Worm (Caenorhabditis elegans) whole organism, mixed stage, embryonic: Measurements from ENCODE around the gene ddo-2.

Source experiments
- M03D4.4 ChIP-seq: sonication (generic microtip); optimal IDR thresholded peaks from 2 replicates; lab custom pipeline; 2017; ENCODE audit warnings: mild to moderate bottlenecking, missing genetic modification characterization, missing compliant biosample characterization
- blmp-1 ChIP-seq: fragments of 150-350 bp; optimal IDR thresholded peaks from 2 replicates; lab custom pipeline; 2014; ENCODE audit warnings: missing biosample characterization, missing genetic modification characterization
- ceh-39 ChIP-seq: fragments of 150-350 bp; optimal IDR thresholded peaks from 2 replicates; lab custom pipeline; 2014; ENCODE audit warnings: missing biosample characterization, missing genetic modification characterization
- ceh-43 ChIP-seq: fragments of 200-800 bp; sonication (Bioruptor generic); optimal IDR thresholded peaks from 2 replicates; lab custom pipeline; 2018; ENCODE audit warnings: mild to moderate bottlenecking, missing genetic modification characterization, moderate library complexity, missing compliant biosample characterization
- ceh-83 ChIP-seq: fragments of 200-800 bp; sonication (Bioruptor generic); optimal IDR thresholded peaks from 2 replicates; lab custom pipeline; 2018; ENCODE audit warnings: mild to moderate bottlenecking, missing genetic modification characterization, missing compliant biosample characterization
- ces-1 ChIP-seq: fragments of 150-350 bp; optimal IDR thresholded peaks from 2 replicates; lab custom pipeline; 2014; ENCODE audit warnings: missing biosample characterization, missing genetic modification reagents, missing genetic modification characterization
- cnd-1 ChIP-seq: fragments of 200-800 bp; sonication (Bioruptor generic); optimal IDR thresholded peaks from 2 replicates; lab custom pipeline; 2018; ENCODE audit warnings: mild to moderate bottlenecking, missing genetic modification characterization, missing compliant biosample characterization
- drap-1 ChIP-seq: fragments of 200-800 bp; sonication (Bioruptor generic); optimal IDR thresholded peaks from 3 replicates; lab custom pipeline; 2018; ENCODE audit warnings: mild to moderate bottlenecking, missing genetic modification characterization, missing compliant biosample characterization
- elt-1 ChIP-seq: sonication (generic microtip); optimal IDR thresholded peaks from 2 replicates; lab custom pipeline; 2017; ENCODE audit warnings: missing genetic modification characterization, mild to moderate bottlenecking, missing compliant biosample characterization, antibody characterized with exemption, moderate library complexity, borderline replicate concordance; ENCODE audit not compliant: insufficient read depth
- flh-1 ChIP-seq: fragments of 200-800 bp; sonication (Bioruptor generic); optimal IDR thresholded peaks from 2 replicates; lab custom pipeline; 2018; ENCODE audit warnings: mild to moderate bottlenecking, missing genetic modification characterization, moderate library complexity, missing compliant biosample characterization
- hlh-1 ChIP-seq: fragments of 150-350 bp; optimal IDR thresholded peaks from 2 replicates; lab custom pipeline; 2014; ENCODE audit warnings: missing biosample characterization, missing genetic modification reagents, missing genetic modification characterization
- lin-13 ChIP-seq: fragments of 150-350 bp; optimal IDR thresholded peaks from 2 replicates; lab custom pipeline; 2014; ENCODE audit warnings: missing biosample characterization, missing genetic modification characterization
- lin-32 ChIP-seq: fragments of 200-800 bp; sonication (Bioruptor generic); optimal IDR thresholded peaks from 2 replicates; lab custom pipeline; 2018; ENCODE audit warnings: mild to moderate bottlenecking, missing genetic modification characterization, missing compliant biosample characterization
- lsy-2 ChIP-seq: fragments of 150-350 bp; optimal IDR thresholded peaks from 2 replicates; lab custom pipeline; 2014; ENCODE audit warnings: missing biosample characterization, missing genetic modification characterization
- mab-5 ChIP-seq: fragments of 150-350 bp; optimal IDR thresholded peaks from 2 replicates; lab custom pipeline; 2014; ENCODE audit warnings: missing biosample characterization, missing genetic modification characterization
- mep-1 ChIP-seq: fragments of 150-350 bp; optimal IDR thresholded peaks from 2 replicates; lab custom pipeline; 2017; ENCODE audit warnings: missing biosample characterization, missing genetic modification reagents, missing genetic modification characterization, inconsistent platforms
- mls-2 ChIP-seq: sonication (generic microtip); optimal IDR thresholded peaks from 2 replicates; lab custom pipeline; 2016; ENCODE audit warnings: mild to moderate bottlenecking, missing genetic modification characterization, moderate library complexity, missing compliant biosample characterization
- nhr-12 ChIP-seq: fragments of 150-350 bp; optimal IDR thresholded peaks from 2 replicates; lab custom pipeline; 2014; ENCODE audit warnings: missing biosample characterization, missing genetic modification characterization
- nhr-2 ChIP-seq: fragments of 150-350 bp; optimal IDR thresholded peaks from 2 replicates; lab custom pipeline; 2014; ENCODE audit warnings: missing biosample characterization, missing genetic modification characterization
- nhr-28 ChIP-seq: fragments of 150-350 bp; optimal IDR thresholded peaks from 2 replicates; lab custom pipeline; 2014; ENCODE audit warnings: missing biosample characterization, missing genetic modification characterization
- nhr-76 ChIP-seq: sonication (generic microtip); optimal IDR thresholded peaks from 2 replicates; lab custom pipeline; 2017; ENCODE audit warnings: missing biosample characterization, missing genetic modification characterization
- pha-4 ChIP-seq: fragments of 150-350 bp; optimal IDR thresholded peaks from 2 replicates; lab custom pipeline; 2018; ENCODE audit warnings: missing biosample characterization, missing genetic modification reagents, missing genetic modification characterization
- sem-2 ChIP-seq: fragments of 200-800 bp; sonication (Bioruptor generic); optimal IDR thresholded peaks from 2 replicates; lab custom pipeline; 2018; ENCODE audit warnings: mild to moderate bottlenecking, missing genetic modification characterization, missing compliant biosample characterization
- snpc-4 ChIP-seq: fragments of 150-350 bp; optimal IDR thresholded peaks from 2 replicates; lab custom pipeline; 2014; ENCODE audit warnings: missing biosample characterization, missing genetic modification characterization
- sptf-1 ChIP-seq: sonication (generic microtip); optimal IDR thresholded peaks from 2 replicates; lab custom pipeline; 2017; ENCODE audit warnings: mild to moderate bottlenecking, missing genetic modification characterization, moderate library complexity, missing compliant biosample characterization
- tbx-8 ChIP-seq: fragments of 200-800 bp; sonication (Bioruptor generic); optimal IDR thresholded peaks from 2 replicates; lab custom pipeline; 2018; ENCODE audit warnings: mild to moderate bottlenecking, missing genetic modification characterization, moderate library complexity, missing compliant biosample characterization
- unc-120 ChIP-seq: sonication (generic microtip); optimal IDR thresholded peaks from 2 replicates; lab custom pipeline; 2017; ENCODE audit warnings: missing genetic modification characterization, missing compliant biosample characterization; ENCODE audit not compliant: poor library complexity, severe bottlenecking
- unc-39 ChIP-seq: fragments of 150-350 bp; optimal IDR thresholded peaks from 2 replicates; lab custom pipeline; 2014; ENCODE audit warnings: missing biosample characterization, missing genetic modification characterization
- unc-62 ChIP-seq: fragments of 150-350 bp; optimal IDR thresholded peaks from 2 replicates; lab custom pipeline; 2014; ENCODE audit warnings: missing biosample characterization, missing genetic modification reagents, missing genetic modification characterization
- zip-8 ChIP-seq: fragments of 150-350 bp; optimal IDR thresholded peaks from 2 replicates; lab custom pipeline; 2014; ENCODE audit warnings: missing biosample characterization, missing genetic modification characterization
- ztf-11 ChIP-seq: fragments of 150-350 bp; optimal IDR thresholded peaks from 2 replicates; lab custom pipeline; 2014; ENCODE audit warnings: missing biosample characterization, missing genetic modification characterization

ddo-2 gene

ce11 chrV:7411695-7412094 is 23.8 kb downstream of the ddo-2 start, which contains the start of gene str-41:
Gene str-41, plus strand, starts transcription at chrV:7411995.
- no peak for TF ChIP-seq snpc-4 (tag; lab: Kevin White, UChicago)
- TF ChIP-seq zip-8 (tag; lab: Kevin White, UChicago), result no peak
- no peak for TF ChIP-seq flh-1 (GFP tag; lab: Kevin White, UChicago)
- TF ChIP-seq tbx-8 (GFP tag; lab: Kevin White, UChicago), result no peak
- TF ChIP-seq mls-2 (tag; lab: Kevin White, UChicago), result no peak
- no peak for TF ChIP-seq sem-2 (GFP tag; lab: Kevin White, UChicago)
- no peak for TF ChIP-seq pha-4 (tag; lab: Kevin White, UChicago)
- TF ChIP-seq M03D4.4, result no peak

DNA sequence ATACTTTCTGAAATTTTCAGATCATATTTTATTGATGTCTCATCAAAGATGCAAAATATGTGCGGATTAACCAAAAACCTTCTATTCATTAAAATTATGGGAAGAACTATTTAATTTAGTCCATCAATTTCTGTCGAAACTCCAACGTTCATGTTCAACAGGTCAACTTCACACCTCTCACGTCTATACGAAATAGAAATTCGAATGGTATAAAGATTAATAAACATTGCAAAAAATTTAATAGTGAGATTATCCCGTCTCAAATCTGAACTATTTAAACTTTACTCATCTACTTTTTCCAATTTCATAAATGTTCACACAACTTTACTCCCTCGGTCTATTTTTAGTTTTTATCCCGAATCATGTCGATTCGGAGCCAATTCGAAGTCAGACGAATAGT is 25.9 kb downstream of the ddo-2 start, which contains the start of gene R13D7.2:
TSS of gene R13D7.2 (plus strand) at position 301 of the 400 bp plus-strand sequence.
- no peak for TF ChIP-seq unc-120
- TF ChIP-seq lin-32 (GFP tag; lab: Kevin White, UChicago), result no peak
- TF ChIP-seq nhr-28 (tag; lab: Kevin White, UChicago), result no peak
- no peak for TF ChIP-seq lin-13 (tag; lab: Kevin White, UChicago)
- no peak for TF ChIP-seq lsy-2 (tag; lab: Kevin White, UChicago)
- no peak for TF ChIP-seq flh-1 (GFP tag; lab: Kevin White, UChicago)
- no peak for TF ChIP-seq unc-39 (tag; lab: Kevin White, UChicago)
- no peak for TF ChIP-seq ztf-11 (tag; lab: Kevin White, UChicago)
- TF ChIP-seq ces-1 (GFP tag; lab: Kevin White, UChicago), result no peak
- TF ChIP-seq mep-1 (tag; lab: Kevin White, UChicago), result no peak
- no peak for TF ChIP-seq snpc-4 (tag; lab: Kevin White, UChicago)
- TF ChIP-seq mls-2 (tag; lab: Kevin White, UChicago), result no peak
- no peak for TF ChIP-seq blmp-1
- no peak for TF ChIP-seq nhr-76
- TF ChIP-seq mab-5 (tag; lab: Kevin White, UChicago), result no peak
- TF ChIP-seq nhr-12 (tag; lab: Kevin White, UChicago), result no peak
- no peak for TF ChIP-seq ceh-39

DNA sequence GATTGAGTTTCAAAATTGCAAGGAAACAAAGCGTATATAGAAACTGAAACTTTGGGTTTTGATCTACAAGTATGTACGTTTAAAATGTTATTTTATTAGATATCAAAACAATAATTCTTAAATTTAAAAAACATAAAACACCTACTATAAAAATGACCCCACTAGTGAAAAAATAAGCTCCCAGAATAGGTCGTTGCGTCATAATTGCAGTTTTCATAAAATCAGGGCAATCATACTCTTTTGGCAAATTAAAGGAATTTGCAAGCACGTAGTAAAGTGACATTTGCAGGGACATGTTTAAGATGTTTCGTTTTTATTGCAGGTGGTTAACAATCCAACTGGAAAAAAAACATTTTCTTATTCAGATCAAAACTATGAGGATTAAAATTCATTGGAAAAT is 27.0 kb downstream of the ddo-2 start, which contains the start of gene srt-6:
TSS of gene srt-6 (minus strand) at position 295 of the 400 bp plus-strand sequence.
- TF ChIP-seq nhr-76 (no peak), elt-1 (tag; lab: Kevin White, UChicago) (no peak), lin-13 (tag; lab: Kevin White, UChicago) (no peak), zip-8 (tag; lab: Kevin White, UChicago) (peak; percentile 91), hlh-1 (tag; lab: Kevin White, UChicago) (no peak)
- TF ChIP-seq, all 35 proteins: peak for 1

ce11 chrV:7403501-7403900 is 32.0 kb downstream of the ddo-2 start:
- TF ChIP-seq mls-2 (tag; lab: Kevin White, UChicago), result no peak
- TF ChIP-seq ceh-83 (GFP tag; lab: Kevin White, UChicago), result no peak
- TF ChIP-seq drap-1 (GFP tag; lab: Kevin White, UChicago), result no peak

- TF ChIP-seq nhr-12 (tag; lab: Kevin White, UChicago) (no peak), M03D4.4 (no peak), unc-120 (no peak)
Observed at ce11 chrV:7402355-7402754, 33.1 kb downstream of the ddo-2 start, which contains the start of gene srj-13. Gene srj-13, plus strand, starts transcription at chrV:7402655.

DNA sequence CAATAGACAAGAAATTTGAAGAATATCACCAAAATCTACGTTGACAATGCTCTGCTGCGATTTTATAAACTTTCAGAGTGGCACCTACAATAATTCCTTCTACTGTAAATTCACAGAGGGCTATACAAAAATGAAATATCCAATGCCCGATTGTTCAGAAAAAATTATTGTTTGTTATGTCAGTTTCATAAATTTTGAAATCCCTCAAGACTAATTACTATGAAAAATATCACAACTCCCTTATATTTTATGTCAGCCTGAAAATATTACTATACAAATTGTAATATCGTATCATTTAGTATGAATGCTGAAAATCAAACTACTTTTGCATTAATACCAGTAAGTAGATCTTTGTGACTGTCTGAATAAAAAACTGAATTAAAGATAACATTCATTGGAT is 34.9 kb downstream of the ddo-2 start, which contains the start of gene srx-60:
TSS of gene srx-60 (plus strand) at position 301 of the 400 bp plus-strand sequence.
- TF ChIP-seq unc-120, result no peak
- no peak for TF ChIP-seq ceh-83 (GFP tag; lab: Kevin White, UChicago)
- no peak for TF ChIP-seq lin-13 (tag; lab: Kevin White, UChicago)
- TF ChIP-seq nhr-76, result no peak

DNA sequence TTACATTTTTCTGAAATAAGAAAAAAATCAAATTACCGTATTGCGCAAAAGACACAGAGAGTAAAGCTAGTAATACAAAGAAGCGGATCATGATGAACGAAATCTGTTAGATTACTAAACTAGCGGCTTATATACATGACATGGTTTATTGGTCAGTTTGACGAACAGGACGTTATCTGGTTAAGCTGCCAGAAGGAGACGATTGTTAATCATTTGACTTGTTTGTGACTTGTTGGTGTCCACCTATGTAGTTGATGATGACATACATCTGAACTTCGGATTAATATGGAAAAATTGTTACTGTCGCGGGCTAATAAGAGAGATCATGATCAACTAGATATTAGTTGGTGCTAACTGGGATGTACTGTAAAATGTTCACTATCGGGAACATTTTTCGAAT is 35.4 kb downstream of the ddo-2 start, which contains the start of gene cnc-9:
TSS of gene cnc-9 (minus strand) at position 101 of the 400 bp plus-strand sequence.
- TF ChIP-seq ceh-43 (GFP tag; lab: Kevin White, UChicago) (no peak), nhr-76 (no peak), blmp-1 (no peak), cnd-1 (tag; lab: Kevin White, UChicago) (no peak), unc-62 (GFP tag; lab: Kevin White, UChicago) (no peak), snpc-4 (tag; lab: Kevin White, UChicago) (no peak), nhr-12 (tag; lab: Kevin White, UChicago) (no peak), nhr-2 (tag; lab: Kevin White, UChicago) (no peak), nhr-28 (tag; lab: Kevin White, UChicago) (no peak), zip-8 (tag; lab: Kevin White, UChicago) (no peak), sptf-1 (tag; lab: Kevin White, UChicago) (no peak), unc-120 (no peak), elt-1 (tag; lab: Kevin White, UChicago) (no peak)
- TF ChIP-seq, all 35 proteins: peak for 0
